Fruit fly (Drosophila melanogaster) whole organism, wandering third instar larva: ENCODE measurements around the gene CG11694.

ENCODE experiments used
- Abd-B ChIP-seq: fragments of >200 bp; optimal IDR thresholded peaks from 2 replicates; lab custom pipeline; 2017; ENCODE audit warnings: missing biosample characterization, missing genetic modification characterization
- CG32264 ChIP-seq: fragments of 200-800 bp; sonication (Bioruptor generic); optimal IDR thresholded peaks from 2 replicates; lab custom pipeline; 2016; ENCODE audit warnings: missing biosample characterization, missing genetic modification characterization
- GATAd ChIP-seq: sonication (Bioruptor generic); optimal IDR thresholded peaks from 2 replicates; lab custom pipeline; 2016; ENCODE audit warnings: missing biosample characterization, missing genetic modification characterization
- OdsH ChIP-seq: fragments of 200-800 bp; sonication (Bioruptor generic); optimal IDR thresholded peaks from 2 replicates; lab custom pipeline; 2016; ENCODE audit warnings: missing biosample characterization, mild to moderate bottlenecking, missing genetic modification characterization
- dl ChIP-seq, 2 experiments: fragments of 175-275, 200-275 bp in 1 of 2; fragments of 200-275 bp in 1 of 2; sonication (Bioruptor generic); optimal IDR thresholded peaks; lab custom pipeline; 2018; ENCODE audit warnings: mild to moderate bottlenecking in 2 of 2, missing biosample characterization in 2 of 2, missing genetic modification characterization in 2 of 2, moderate library complexity in 2 of 2; ENCODE audit not compliant: partially characterized antibody in 2 of 2, insufficient read depth in 1 of 2
- foxo ChIP-seq, 2 experiments: fragments of 200-800 bp; sonication (Bioruptor generic); optimal IDR thresholded peaks; 2 replicates in 1 of 2; 3 replicates in 1 of 2; lab custom pipeline; 2016 to 2017; ENCODE audit warnings: missing biosample characterization in 2 of 2, missing genetic modification characterization in 2 of 2
- fru ChIP-seq: fragments of 200-800 bp; sonication (Bioruptor generic); optimal IDR thresholded peaks from 3 replicates; lab custom pipeline; 2016; ENCODE audit warnings: missing biosample characterization, mild to moderate bottlenecking, missing genetic modification characterization
- h ChIP-seq: fragments of 200-800 bp; sonication (Bioruptor generic); optimal IDR thresholded peaks from 3 replicates; lab custom pipeline; 2016; ENCODE audit warnings: missing biosample characterization, mild to moderate bottlenecking, missing genetic modification characterization
- pan ChIP-seq: fragments of >200 bp; optimal IDR thresholded peaks from 2 replicates; lab custom pipeline; 2017
- psq ChIP-seq: fragments of 200-800 bp; sonication (Bioruptor generic); optimal IDR thresholded peaks from 3 replicates; lab custom pipeline; 2017; ENCODE audit warnings: missing biosample characterization, mild to moderate bottlenecking, missing genetic modification characterization, moderate library complexity
- sv ChIP-seq: fragments of 200-800 bp; sonication (Bioruptor generic); optimal IDR thresholded peaks from 3 replicates; lab custom pipeline; 2016; ENCODE audit warnings: missing biosample characterization, missing genetic modification characterization
- usp ChIP-seq: fragments of >200 bp; optimal IDR thresholded peaks from 2 replicates; lab custom pipeline; 2017; ENCODE audit warnings: missing biosample characterization, missing genetic modification characterization

- TF ChIP-seq OdsH (GFP tag; lab: Kevin White, UChicago) (no peak), usp (GFP tag; lab: Kevin White, UChicago) (no peak), h (GFP tag; lab: Kevin White, UChicago) (no peak), dl (GFP tag; optimal IDR thresholded peaks at IDR 0.05; lab: Kevin White, UChicago; ENCODE audit: insufficient read depth in 1 of 2, partially characterized antibody in 2 of 2) (no peak), pan (lab: Kevin White, UChicago) (no peak), psq (GFP tag; lab: Kevin White, UChicago) (no peak), foxo (GFP tag; optimal IDR thresholded peaks at IDR 0.05; lab: Kevin White, UChicago) (no peak), fru (GFP tag; lab: Kevin White, UChicago) (no peak), sv (GFP tag; lab: Kevin White, UChicago) (no peak), CG32264 (no peak), Abd-B (GFP tag; lab: Kevin White, UChicago) (no peak), GATAd (GFP tag; lab: Kevin White, UChicago) (no peak)
These were observed 16.2 kb upstream of the CG11694 start for dm6 chr3R:8327967-8328789.
